Worm (Caenorhabditis elegans): Measurements from ENCODE around the gene M04G7.5.

Gene M04G7.5

ce11 chrIV:497155-497554 is 42.3 kb downstream of the M04G7.5 start:
- no peak for TF ChIP-seq Y67H2A.10 (GFP tag; conservative IDR thresholded peaks at IDR 0.05)
- no peak for TF ChIP-seq sptf-2 (GFP tag; optimal IDR thresholded peaks at IDR 0.05)
- TF ChIP-seq dpl-1 (GFP tag; optimal IDR thresholded peaks at IDR 0.05): no peak
- TF ChIP-seq K12H6.12 (tag; optimal IDR thresholded peaks at IDR 0.05): no peak
- no peak for TF ChIP-seq akir-1 (GFP tag; optimal IDR thresholded peaks at IDR 0.05)
- TF ChIP-seq mel-28 (tag; optimal IDR thresholded peaks at IDR 0.05; ENCODE audit: borderline replicate concordance): no peak
- no peak for TF ChIP-seq F49E8.2 (tag; optimal IDR thresholded peaks at IDR 0.05; ENCODE audit: insufficient read depth)
- no peak for TF ChIP-seq ztf-25 (GFP tag; IDR thresholded peaks at IDR 0.05)
- TF ChIP-seq zfh-2 (GFP tag; conservative IDR thresholded peaks at IDR 0.05): no peak
- TF ChIP-seq rpc-1 (optimal IDR thresholded peaks at IDR 0.05): no peak
- no peak for TF ChIP-seq rpc-1 (tag; optimal IDR thresholded peaks at IDR 0.05)
- TF ChIP-seq lsy-27 (tag; optimal IDR thresholded peaks at IDR 0.05; ENCODE audit: borderline replicate concordance, insufficient read depth): no peak
- no peak for TF ChIP-seq T26A5.8 (tag; optimal IDR thresholded peaks at IDR 0.05)
- TF ChIP-seq ceh-79 (tag; optimal IDR thresholded peaks at IDR 0.05): no peak
- TF ChIP-seq B0019.2 (GFP tag; conservative IDR thresholded peaks at IDR 0.05): no peak

- TF ChIP-seq lir-1 (GFP tag; conservative IDR thresholded peaks at IDR 0.05) (no peak), F52B5.7 (tag; optimal IDR thresholded peaks at IDR 0.05) (no peak), Y53G8AR.9 (GFP tag; conservative IDR thresholded peaks at IDR 0.05) (no peak)
These were observed 49.6 kb downstream of the M04G7.5 start for ce11 chrIV:504495-504894.
